Worm (Caenorhabditis elegans) whole organism, mixed stage, embryonic: ENCODE measurements around the gene srx-88.

Source experiments
- blmp-1 ChIP-seq: fragments of 150-350 bp; optimal IDR thresholded peaks from 2 replicates; lab custom pipeline; 2014; ENCODE audit warnings: missing biosample characterization, missing genetic modification characterization
- lin-13 ChIP-seq: fragments of 150-350 bp; optimal IDR thresholded peaks from 2 replicates; lab custom pipeline; 2014; ENCODE audit warnings: missing biosample characterization, missing genetic modification characterization
- mab-5 ChIP-seq: fragments of 150-350 bp; optimal IDR thresholded peaks from 2 replicates; lab custom pipeline; 2014; ENCODE audit warnings: missing biosample characterization, missing genetic modification characterization
- nhr-237 ChIP-seq: fragments of 150-350 bp; optimal IDR thresholded peaks from 2 replicates; lab custom pipeline; 2014; ENCODE audit warnings: missing biosample characterization, missing genetic modification characterization
- snpc-4 ChIP-seq: fragments of 150-350 bp; optimal IDR thresholded peaks from 2 replicates; lab custom pipeline; 2014; ENCODE audit warnings: missing biosample characterization, missing genetic modification characterization

- TF ChIP-seq lin-13 (tag; lab: Kevin White, UChicago): no peak
- no peak for TF ChIP-seq nhr-237
- no peak for TF ChIP-seq snpc-4 (tag; lab: Kevin White, UChicago)
- TF ChIP-seq blmp-1 (tag; lab: Kevin White, UChicago): no peak
- no peak for TF ChIP-seq mab-5 (tag; lab: Kevin White, UChicago)
These were observed 31.6 kb downstream of the srx-88 start for ce11 chrV:11614805-11615497.
